Worm (Caenorhabditis elegans) whole organism, L1 larva: ENCODE measurements around the gene Y53G8B.2.

Source experiments
- nhr-76 ChIP-seq: sonication (generic microtip); optimal IDR thresholded peaks from 2 replicates; lab custom pipeline; 2017; ENCODE audit warnings: missing biosample characterization, missing genetic modification characterization
- ztf-11 ChIP-seq, 2 experiments: sonication (generic microtip); optimal IDR thresholded peaks; 2 replicates each; lab custom pipeline; 2016 to 2017; ENCODE audit warnings: missing genetic modification characterization in 2 of 2, missing biosample characterization in 1 of 2, missing compliant biosample characterization in 1 of 2

DNA sequence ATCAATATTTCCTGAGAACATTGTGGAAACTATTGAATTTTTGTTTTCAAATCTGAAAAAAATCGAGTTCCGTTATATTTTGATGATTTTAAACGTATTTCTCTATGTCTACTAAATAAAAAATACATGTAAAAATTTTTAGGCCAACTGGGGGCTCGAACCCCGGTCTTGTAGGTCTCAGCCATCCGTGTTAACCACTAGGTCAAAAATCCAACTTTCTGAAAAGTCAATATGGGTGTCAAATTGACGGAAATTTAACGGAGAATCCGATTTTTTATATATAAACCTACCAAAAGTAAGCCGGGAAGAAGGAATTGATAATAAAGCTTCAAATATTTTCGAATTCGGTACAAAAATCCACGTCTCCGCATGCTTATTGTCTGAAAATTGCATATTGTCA, 2.5 kb upstream of the Y53G8B.2 start:
- TF ChIP-seq nhr-76 (no peak), ztf-11 (tag; optimal IDR thresholded peaks at IDR 0.05; lab: Kevin White, UChicago) (no peak)
